Fruit fly (Drosophila melanogaster): ENCODE measurements around the gene lqfR.
A peak's percentile ranks its signal among the peaks of the same experiment; 100 is the strongest.

- no peak for TF ChIP-seq Blimp-1 (GFP tag; optimal IDR thresholded peaks at IDR 0.05)
- peak; percentile 5 for TF ChIP-seq dsx (GFP tag; optimal IDR thresholded peaks at IDR 0.05; ENCODE audit: poor library complexity, severe bottlenecking)
- TF ChIP-seq CG15336 (GFP tag; IDR thresholded peaks at IDR 0.05) = peak; percentile 82
- no peak for TF ChIP-seq CG6808 (GFP tag; optimal IDR thresholded peaks at IDR 0.05)
- peak; percentile 60 for TF ChIP-seq Eip75B (GFP tag; optimal IDR thresholded peaks at IDR 0.05)
- peak; percentile 37 for TF ChIP-seq Hr39 (GFP tag; optimal IDR thresholded peaks at IDR 0.05)
- TF ChIP-seq OdsH (GFP tag; optimal IDR thresholded peaks at IDR 0.05) = peak; percentile 68
These were observed 42.3 kb upstream of the lqfR start for dm6 chr3R:22368777-22369214.
